Fruit fly (Drosophila melanogaster): ENCODE measurements around the gene CG44013.
A peak's percentile ranks its signal among the peaks of the same experiment; 100 is the strongest.

The CG44013 gene

dm6 chr3R:15485866-15486265 is 23.9 kb downstream of the CG44013 start, which contains the start of gene obe:
obe (plus strand) TSS chr3R:15486050.
- TF ChIP-seq D1 (tag; optimal IDR thresholded peaks at IDR 0.05) (no peak), CG8301 (tag; optimal IDR thresholded peaks at IDR 0.05) (no peak), CG9948 (tag; optimal IDR thresholded peaks at IDR 0.05) (no peak), Snoo (tag; optimal IDR thresholded peaks at IDR 0.05) (no peak), Pif1A (GFP tag; optimal IDR thresholded peaks at IDR 0.05) (no peak), CG10348 (GFP tag; IDR thresholded peaks at IDR 0.05) (no peak), fd96Ca (GFP tag; IDR thresholded peaks at IDR 0.05) (no peak), CG12605 (GFP tag; IDR thresholded peaks at IDR 0.05) (no peak), CG17806 (tag; optimal IDR thresholded peaks at IDR 0.05) (no peak), gl (tag; optimal IDR thresholded peaks at IDR 0.05) (no peak), Ets98B (GFP tag; IDR thresholded peaks at IDR 0.05) (no peak), CG4496 (GFP tag; IDR thresholded peaks at IDR 0.05) (no peak), CG15710 (tag; optimal IDR thresholded peaks at IDR 0.05) (no peak), rn (GFP tag; IDR thresholded peaks at IDR 0.05) (no peak), CG13204 (GFP tag; optimal IDR thresholded peaks at IDR 0.05) (no peak), CG34367 (tag; optimal IDR thresholded peaks at IDR 0.05) (no peak), CG32121 (GFP tag; IDR thresholded peaks at IDR 0.05) (no peak), EcR (GFP tag; optimal IDR thresholded peaks at IDR 0.05) (no peak), CG14655 (GFP tag; optimal IDR thresholded peaks at IDR 0.05) (no peak)

dm6 chr3R:15485296-15485695 is 24.4 kb downstream of the CG44013 start, which contains the start of gene Trissin:
Trissin (minus strand) TSS chr3R:15485396.
- TF ChIP-seq CG15710 (tag; optimal IDR thresholded peaks at IDR 0.05) (no peak), CG10348 (GFP tag; IDR thresholded peaks at IDR 0.05) (no peak), CG14655 (GFP tag; optimal IDR thresholded peaks at IDR 0.05) (no peak), gl (tag; optimal IDR thresholded peaks at IDR 0.05) (no peak), CG12605 (GFP tag; IDR thresholded peaks at IDR 0.05) (no peak), Pif1A (GFP tag; optimal IDR thresholded peaks at IDR 0.05) (no peak), CG8159 (tag; optimal IDR thresholded peaks at IDR 0.05) (no peak), CG4496 (GFP tag; IDR thresholded peaks at IDR 0.05) (no peak), Snoo (tag; optimal IDR thresholded peaks at IDR 0.05) (no peak), CG17806 (tag; optimal IDR thresholded peaks at IDR 0.05) (no peak), EcR (GFP tag; optimal IDR thresholded peaks at IDR 0.05) (no peak), D1 (tag; optimal IDR thresholded peaks at IDR 0.05) (no peak), Ets98B (GFP tag; IDR thresholded peaks at IDR 0.05) (no peak), rn (GFP tag; IDR thresholded peaks at IDR 0.05) (no peak), CG32121 (GFP tag; IDR thresholded peaks at IDR 0.05) (no peak), fd96Ca (GFP tag; IDR thresholded peaks at IDR 0.05) (no peak)

- TF ChIP-seq D1 (tag; optimal IDR thresholded peaks at IDR 0.05) = no peak
- no peak for TF ChIP-seq CG12605 (GFP tag; IDR thresholded peaks at IDR 0.05)
- no peak for TF ChIP-seq Snoo (tag; optimal IDR thresholded peaks at IDR 0.05)
- TF ChIP-seq CG14655 (GFP tag; optimal IDR thresholded peaks at IDR 0.05) = no peak
These were observed 26.9 kb downstream of the CG44013 start, which contains the start of gene Rh6 for dm6 chr3R:15482858-15483257. Rh6 (plus strand) TSS chr3R:15483158.

- TF ChIP-seq CG9948 (tag; optimal IDR thresholded peaks at IDR 0.05) (no peak), CG15710 (tag; optimal IDR thresholded peaks at IDR 0.05) (no peak), Ets98B (GFP tag; IDR thresholded peaks at IDR 0.05) (no peak), CG8301 (tag; optimal IDR thresholded peaks at IDR 0.05) (no peak), EcR (GFP tag; optimal IDR thresholded peaks at IDR 0.05) (no peak), CG8159 (tag; optimal IDR thresholded peaks at IDR 0.05) (no peak), D1 (tag; optimal IDR thresholded peaks at IDR 0.05) (no peak), rn (GFP tag; IDR thresholded peaks at IDR 0.05) (no peak), CG17806 (tag; optimal IDR thresholded peaks at IDR 0.05) (no peak), CG14655 (GFP tag; optimal IDR thresholded peaks at IDR 0.05) (no peak), gl (tag; optimal IDR thresholded peaks at IDR 0.05) (no peak)
These were observed 28.1 kb downstream of the CG44013 start, which contains the start of gene B9d1 for dm6 chr3R:15481606-15482005. B9d1 (plus strand) TSS chr3R:15481906.

dm6 chr3R:15480068-15480467 is 29.6 kb downstream of the CG44013 start:
- TF ChIP-seq CG4496 (GFP tag; IDR thresholded peaks at IDR 0.05) (no peak), CG9948 (tag; optimal IDR thresholded peaks at IDR 0.05) (no peak), CG13204 (GFP tag; optimal IDR thresholded peaks at IDR 0.05) (no peak), CG15710 (tag; optimal IDR thresholded peaks at IDR 0.05) (no peak), fd96Ca (GFP tag; IDR thresholded peaks at IDR 0.05) (no peak), rn (GFP tag; IDR thresholded peaks at IDR 0.05) (no peak), CG14655 (GFP tag; optimal IDR thresholded peaks at IDR 0.05) (no peak), CG10348 (GFP tag; IDR thresholded peaks at IDR 0.05) (no peak), CG32121 (GFP tag; IDR thresholded peaks at IDR 0.05) (no peak), Snoo (tag; optimal IDR thresholded peaks at IDR 0.05) (no peak), gl (tag; optimal IDR thresholded peaks at IDR 0.05) (no peak), D1 (tag; optimal IDR thresholded peaks at IDR 0.05) (no peak), CG34367 (tag; optimal IDR thresholded peaks at IDR 0.05) (no peak)

dm6 chr3R:15475973-15476692 is 33.6 kb downstream of the CG44013 start, which contains the start of gene AdamTS-A:
AdamTS-A (minus strand) TSS chr3R:15476193.
- TF ChIP-seq CG13204 (GFP tag; optimal IDR thresholded peaks at IDR 0.05) (peak; percentile 95), Pif1A (GFP tag; optimal IDR thresholded peaks at IDR 0.05) (peak; percentile 4), Pif1B (GFP tag; optimal IDR thresholded peaks at IDR 0.05) (peak; percentile 19), CG12605 (GFP tag; IDR thresholded peaks at IDR 0.05) (no peak)
